Fruit fly (Drosophila melanogaster) whole organism, embryonic: ENCODE measurements around the gene RpL23A.
A peak's percentile ranks its signal among the peaks of the same experiment; 100 is the strongest.

ENCODE experiments used
- Awh ChIP-seq: fragments of 200-800 bp; sonication (Bioruptor generic); IDR thresholded peaks from 2 replicates; pipeline ENCODE4, ENCODE4 v1.3.6; 2022; ENCODE audit warnings: missing biosample characterization, missing genetic modification characterization
- B-H2 ChIP-seq: fragments of 200-800 bp; sonication (Bioruptor generic); optimal IDR thresholded peaks from 2 replicates; lab custom pipeline; 2018; ENCODE audit warnings: missing biosample characterization, mild to moderate bottlenecking, missing genetic modification characterization
- Bdp1 ChIP-seq: fragments of 200-800 bp; sonication (Bioruptor generic); optimal IDR thresholded peaks from 3 replicates; lab custom pipeline; 2016; ENCODE audit warnings: missing biosample characterization, missing genetic modification characterization
- Bgb ChIP-seq: fragments of 200-800 bp; sonication (Bioruptor generic); IDR thresholded peaks from 2 replicates; pipeline ENCODE4 v1.3.6; 2022; ENCODE audit warnings: missing biosample characterization, missing genetic modification characterization; ENCODE audit not compliant: partially characterized antibody
- C15 ChIP-seq: fragments of 200-800 bp; sonication (Bioruptor generic); IDR thresholded peaks from 3 replicates; pipeline ENCODE4 v1.3.6; 2022; ENCODE audit warnings: missing biosample characterization, missing genetic modification characterization
- CG10321 ChIP-seq: fragments of 200-800 bp; sonication (Bioruptor generic); IDR thresholded peaks from 2 replicates; pipeline ENCODE4 v1.3.6; 2022; ENCODE audit warnings: missing biosample characterization, missing genetic modification characterization
- CG12942 ChIP-seq: fragments of 200-800 bp; sonication (Bioruptor generic); optimal IDR thresholded peaks from 3 replicates; lab custom pipeline; 2016; ENCODE audit warnings: missing biosample characterization, missing genetic modification characterization
- CG14667 ChIP-seq: fragments of 200-800 bp; sonication (Bioruptor generic); IDR thresholded peaks from 2 replicates; pipeline ENCODE4 v1.3.6; 2022; ENCODE audit warnings: missing biosample characterization, missing genetic modification characterization
- CG15514 ChIP-seq: fragments of 200-800 bp; sonication (Bioruptor generic); optimal IDR thresholded peaks from 3 replicates; lab custom pipeline; 2017; ENCODE audit warnings: missing biosample characterization, missing genetic modification characterization, mild to moderate bottlenecking, moderate library complexity, missing genetic modification reagents
- CG16815 ChIP-seq: fragments of 200-800 bp; sonication (Bioruptor generic); optimal IDR thresholded peaks from 3 replicates; lab custom pipeline; 2017; ENCODE audit warnings: missing biosample characterization, mild to moderate bottlenecking, missing genetic modification characterization
- CG17568 ChIP-seq: fragments of 200-800 bp; sonication (Bioruptor generic); optimal IDR thresholded peaks from 2 replicates; lab custom pipeline; 2018; ENCODE audit warnings: missing biosample characterization, mild to moderate bottlenecking, missing genetic modification characterization, moderate library complexity
- CG17912 ChIP-seq: fragments of 200-800 bp; sonication (Bioruptor generic); optimal IDR thresholded peaks from 2 replicates; lab custom pipeline; 2018; ENCODE audit warnings: missing biosample characterization, mild to moderate bottlenecking, missing genetic modification characterization
- CG1792 ChIP-seq: fragments of 200-800 bp; sonication (Bioruptor generic); optimal IDR thresholded peaks from 2 replicates; lab custom pipeline; 2016; ENCODE audit warnings: missing biosample characterization, missing genetic modification characterization
- CG3065 ChIP-seq: fragments of 200-800 bp; sonication (Bioruptor generic); optimal IDR thresholded peaks from 2 replicates; lab custom pipeline; 2016; ENCODE audit warnings: missing biosample characterization, missing genetic modification characterization
- CG31441 ChIP-seq: fragments of 200-800 bp; sonication (Bioruptor generic); IDR thresholded peaks from 2 replicates; pipeline ENCODE4 v1.3.6; 2022; ENCODE audit warnings: missing biosample characterization, missing genetic modification characterization
- CG32532 ChIP-seq: fragments of 200-800 bp; sonication (Bioruptor generic); IDR thresholded peaks from 2 replicates; pipeline ENCODE4 v1.3.6; 2022; ENCODE audit warnings: missing biosample characterization, missing genetic modification characterization
- CG32772 ChIP-seq: fragments of 200-800 bp; sonication (Bioruptor generic); IDR thresholded peaks from 2 replicates; pipeline ENCODE4 v1.3.6; 2022; ENCODE audit warnings: missing biosample characterization, missing genetic modification characterization
- CG33213 ChIP-seq: fragments of 200-800 bp; sonication (Bioruptor generic); optimal IDR thresholded peaks from 3 replicates; lab custom pipeline; 2016; ENCODE audit warnings: missing biosample characterization, missing genetic modification characterization
- CG34224 ChIP-seq: fragments of 200-800 bp; sonication (Bioruptor generic); IDR thresholded peaks from 3 replicates; pipeline ENCODE4 v1.3.6; 2022; ENCODE audit warnings: missing biosample characterization, missing genetic modification characterization; ENCODE audit not compliant: partially characterized antibody
- CG3726 ChIP-seq: fragments of 200-800 bp; sonication (Bioruptor generic); IDR thresholded peaks from 3 replicates; pipeline ENCODE4, ENCODE4 v1.3.6; 2022; ENCODE audit warnings: missing biosample characterization, missing genetic modification characterization
- CG3995 ChIP-seq: fragments of 200-800 bp; sonication (Bioruptor generic); optimal IDR thresholded peaks from 3 replicates; lab custom pipeline; 2016; ENCODE audit warnings: missing biosample characterization, missing genetic modification characterization
- CG6683 ChIP-seq: fragments of 200-800 bp; sonication (Bioruptor generic); optimal IDR thresholded peaks from 2 replicates; lab custom pipeline; 2017; ENCODE audit warnings: missing biosample characterization, mild to moderate bottlenecking, missing genetic modification characterization, missing genetic modification reagents
- CG8924 ChIP-seq: fragments of 200-800 bp; optimal IDR thresholded peaks from 3 replicates; lab custom pipeline; 2019; ENCODE audit warnings: missing biosample characterization, mild to moderate bottlenecking, missing genetic modification characterization, moderate library complexity
- CG8944 ChIP-seq: fragments of 200-800 bp; sonication (Bioruptor generic); optimal IDR thresholded peaks from 3 replicates; lab custom pipeline; 2016; ENCODE audit warnings: missing biosample characterization, missing genetic modification characterization
- CG9727 ChIP-seq: fragments of 200-800 bp; sonication (Bioruptor generic); optimal IDR thresholded peaks from 3 replicates; lab custom pipeline; 2017; ENCODE audit warnings: missing biosample characterization, mild to moderate bottlenecking, missing genetic modification characterization
- Dbx ChIP-seq: fragments of 200-800 bp; sonication (Bioruptor generic); IDR thresholded peaks from 3 replicates; pipeline ENCODE4 v1.3.6; 2022; ENCODE audit warnings: missing biosample characterization, missing genetic modification characterization
- Drgx ChIP-seq: fragments of 200-800 bp; sonication (Bioruptor generic); IDR thresholded peaks from 2 replicates; pipeline ENCODE4 v1.3.6; 2022; ENCODE audit warnings: missing biosample characterization, missing genetic modification characterization
- Ets65A ChIP-seq: fragments of 200-800 bp; sonication (Bioruptor generic); peaks from one replicate; lab custom pipeline; 2016; ENCODE audit warnings: missing biosample characterization, missing genetic modification characterization
- GATAe ChIP-seq: fragments of 200-800 bp; sonication (Bioruptor generic); conservative IDR thresholded peaks from 2 replicates; pipeline ENCODE4 v1.3.6; 2022; ENCODE audit warnings: missing biosample characterization, missing genetic modification characterization
- Lpt ChIP-seq: fragments of >200 bp; optimal IDR thresholded peaks from 2 replicates; lab custom pipeline; 2018; ENCODE audit warnings: missing biosample characterization, missing genetic modification characterization
- Mes4 ChIP-seq: fragments of 200-800 bp; sonication (Bioruptor generic); optimal IDR thresholded peaks from 2 replicates; lab custom pipeline; 2016; ENCODE audit warnings: missing biosample characterization, missing genetic modification characterization
- NC2β ChIP-seq: fragments of 200-800 bp; sonication (Bioruptor generic); optimal IDR thresholded peaks from 2 replicates; lab custom pipeline; 2016; ENCODE audit warnings: missing biosample characterization, missing genetic modification characterization
- Sox102F ChIP-seq: fragments of 200-800 bp; sonication (Bioruptor generic); optimal IDR thresholded peaks from 2 replicates; lab custom pipeline; 2018; ENCODE audit warnings: missing biosample characterization, mild to moderate bottlenecking, missing genetic modification characterization, moderate library complexity
- danr ChIP-seq: fragments of 200-800 bp; sonication (Bioruptor generic); IDR thresholded peaks from 2 replicates; pipeline ENCODE4 v1.3.6; 2022; ENCODE audit warnings: missing biosample characterization, missing genetic modification characterization
- dpn ChIP-seq, 2 experiments: fragments of 200-800 bp; sonication (Bioruptor generic); optimal IDR thresholded peaks; 3 replicates each; lab custom pipeline; 2016; ENCODE audit warnings: missing biosample characterization in 2 of 2, missing genetic modification characterization in 2 of 2
- en ChIP-seq: fragments of 200-800 bp; sonication (Bioruptor generic); optimal IDR thresholded peaks from 2 replicates; lab custom pipeline; 2016; ENCODE audit warnings: missing biosample characterization, missing genetic modification characterization
- gt ChIP-seq: fragments of 200-800 bp; sonication (Bioruptor generic); IDR thresholded peaks from 2 replicates; pipeline ENCODE4 v1.3.6; 2022; ENCODE audit warnings: missing biosample characterization, missing genetic modification characterization
- hbn ChIP-seq: fragments of 200-800 bp; sonication (Bioruptor generic); IDR thresholded peaks from 2 replicates; pipeline ENCODE4 v1.3.6; 2022; ENCODE audit warnings: missing biosample characterization, missing genetic modification characterization; ENCODE audit not compliant: partially characterized antibody
- insv ChIP-seq, 2 experiments: fragments of 200-800 bp; sonication (Bioruptor generic); optimal IDR thresholded peaks; 3 replicates each; lab custom pipeline; 2016 to 2018; ENCODE audit warnings: missing biosample characterization in 2 of 2, missing genetic modification characterization in 2 of 2
- lola ChIP-seq, 3 experiments: fragments of >200 bp in 2 of 3; fragments of 200-800 bp in 1 of 3; sonication (Bioruptor generic) in 1 of 3; optimal IDR thresholded peaks; 2 replicates each; lab custom pipeline; 2017 to 2019; ENCODE audit warnings: missing biosample characterization in 3 of 3, missing genetic modification characterization in 3 of 3, mild to moderate bottlenecking in 1 of 3, moderate library complexity in 1 of 3
- mirr ChIP-seq: fragments of 200-800 bp; sonication (Bioruptor generic); optimal IDR thresholded peaks from 3 replicates; lab custom pipeline; 2018; ENCODE audit warnings: missing biosample characterization, mild to moderate bottlenecking, missing genetic modification characterization
- pan ChIP-seq, 4 experiments: fragments of >200 bp in 3 of 4; fragments of 200-800 bp in 1 of 4; sonication (Bioruptor generic) in 1 of 4; optimal IDR thresholded peaks in 3 of 4; IDR thresholded peaks in 1 of 4; 2 replicates each; pipeline versions ENCODE4 v1.3.6 to Lab custom; 2017 to 2022; ENCODE audit warnings: missing biosample characterization in 2 of 4, missing genetic modification characterization in 2 of 4, mixed read lengths in 1 of 4
- pfk ChIP-seq: fragments of 200-800 bp; sonication (Bioruptor generic); optimal IDR thresholded peaks from 2 replicates; lab custom pipeline; 2018; ENCODE audit warnings: missing biosample characterization, mild to moderate bottlenecking, missing genetic modification characterization, moderate library complexity
- prd ChIP-seq, 3 experiments: fragments of >200 bp in 2 of 3; fragments of 200-800 bp in 1 of 3; sonication (Bioruptor generic) in 1 of 3; optimal IDR thresholded peaks in 2 of 3; IDR thresholded peaks in 1 of 3; 2 replicates in 2 of 3; 3 replicates in 1 of 3; pipeline versions ENCODE4 v1.3.6 to Lab custom; 2017 to 2022; ENCODE audit warnings: missing biosample characterization in 1 of 3, missing genetic modification characterization in 1 of 3
- row ChIP-seq: fragments of 200-800 bp; sonication (Bioruptor generic); IDR thresholded peaks from 3 replicates; pipeline ENCODE4 v1.3.6; 2022; ENCODE audit warnings: missing biosample characterization, missing genetic modification characterization
- sr ChIP-seq: fragments of 200-800 bp; sonication (Bioruptor generic); IDR thresholded peaks from 3 replicates; pipeline ENCODE4 v1.3.6; 2022; ENCODE audit warnings: missing biosample characterization, missing genetic modification characterization
- unpg ChIP-seq: fragments of 200-800 bp; sonication (Bioruptor generic); optimal IDR thresholded peaks from 3 replicates; lab custom pipeline; 2018; ENCODE audit warnings: missing biosample characterization, mild to moderate bottlenecking, missing genetic modification characterization, moderate library complexity
- vnd ChIP-seq: fragments of 200-800 bp; sonication (Bioruptor generic); IDR thresholded peaks from 3 replicates; pipeline ENCODE4 v1.3.6; 2022; ENCODE audit warnings: missing biosample characterization, missing genetic modification characterization; ENCODE audit not compliant: partially characterized antibody
- yki ChIP-seq: fragments of >200 bp; optimal IDR thresholded peaks from 3 replicates; lab custom pipeline; 2018
- zen ChIP-seq: fragments of 200-800 bp; sonication (Bioruptor generic); optimal IDR thresholded peaks from 3 replicates; lab custom pipeline; 2018; ENCODE audit warnings: missing biosample characterization, mild to moderate bottlenecking, missing genetic modification characterization, moderate library complexity

The RpL23A gene

DNA sequence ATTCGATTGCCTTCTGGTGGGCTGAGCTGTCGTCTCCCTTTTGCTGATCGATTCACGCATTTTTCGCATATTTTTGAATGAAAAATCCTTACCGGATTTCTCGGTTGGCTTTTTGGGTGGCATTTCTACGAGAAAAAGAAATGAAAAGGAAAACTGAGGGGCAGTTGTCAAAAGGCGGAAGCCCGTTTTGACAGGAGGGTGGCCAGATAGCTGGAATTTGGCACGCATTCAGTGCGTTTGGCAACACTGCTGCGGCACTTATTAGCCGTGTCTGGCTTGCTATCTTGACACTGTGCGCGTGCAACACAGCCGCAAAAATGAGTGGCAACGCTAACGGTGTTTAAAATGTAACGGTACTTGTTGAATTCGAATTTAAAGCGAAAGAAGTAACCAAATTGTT lies at the start of gene RpL23A (continued):
- TF ChIP-seq CG34224 (GFP tag; lab: Robert Waterston, UW), result no peak
- peak; percentile 96 for TF ChIP-seq CG1792
- no peak for TF ChIP-seq prd (optimal IDR thresholded peaks at IDR 0.05; lab: Kevin White, UChicago)
- peak; percentile 89 for TF ChIP-seq prd (GFP tag; IDR thresholded peaks at IDR 0.05; lab: Robert Waterston, UW)
- peak; percentile 91 for TF ChIP-seq CG32772
- peak; percentile 95 for TF ChIP-seq CG12942 (GFP tag; lab: Kevin White, UChicago)
- TF ChIP-seq CG17568 (GFP tag; lab: Kevin White, UChicago), result no peak
- TF ChIP-seq danr, result peak; percentile 68
- no peak for TF ChIP-seq yki
- TF ChIP-seq row, result peak; percentile 73
- TF ChIP-seq Mes4, result peak; percentile 99
- peak; percentile 74 for TF ChIP-seq CG10321 (GFP tag; lab: Robert Waterston, UW)
- TF ChIP-seq CG17912 (GFP tag; lab: Kevin White, UChicago), result peak; percentile 96
- TF ChIP-seq Bgb (GFP tag; lab: Robert Waterston, UW), result peak; percentile 81
- TF ChIP-seq CG14667 (GFP tag; lab: Robert Waterston, UW), result peak; percentile 85
- peak; percentile 91 for TF ChIP-seq C15 (GFP tag; lab: Robert Waterston, UW)
- TF ChIP-seq unpg, result peak; percentile 89
- TF ChIP-seq Bdp1, result peak; percentile 91
- no peak for TF ChIP-seq Lpt (GFP tag; lab: Kevin White, UChicago)
- TF ChIP-seq gt (GFP tag; lab: Robert Waterston, UW), result peak; percentile 90
- TF ChIP-seq Dbx (GFP tag; lab: Robert Waterston, UW), result peak; percentile 98
- TF ChIP-seq CG9727 (GFP tag; lab: Kevin White, UChicago), result peak; percentile 97
- no peak for TF ChIP-seq pan (optimal IDR thresholded peaks at IDR 0.05; lab: Kevin White, UChicago)
- TF ChIP-seq pan (GFP tag; optimal IDR thresholded peaks at IDR 0.05 in 1 of 2, IDR thresholded peaks at IDR 0.05 in 1 of 2), result peak in 1 of 2 experiments; percentile 93
- peak; percentile 99 for TF ChIP-seq CG33213 (GFP tag; lab: Kevin White, UChicago)
- peak; percentile 86 for TF ChIP-seq CG8924 (tag; lab: Kevin White, UChicago)
- TF ChIP-seq CG15514 (GFP tag; lab: Kevin White, UChicago), result peak; percentile 96
- TF ChIP-seq zen (tag; lab: Kevin White, UChicago), result peak; percentile 90
- peak; percentile 97 for TF ChIP-seq B-H2 (GFP tag; lab: Kevin White, UChicago)
- peak in 1 of 3 experiments; percentile 70 for TF ChIP-seq lola (GFP tag; optimal IDR thresholded peaks at IDR 0.05; lab: Kevin White, UChicago)
- TF ChIP-seq pfk (GFP tag; lab: Kevin White, UChicago), result peak; percentile 82
- TF ChIP-seq CG3995 (GFP tag; lab: Kevin White, UChicago), result peak; percentile 81
- TF ChIP-seq hbn (GFP tag; lab: Robert Waterston, UW), result no peak
- TF ChIP-seq Sox102F (GFP tag; lab: Kevin White, UChicago), result no peak
- TF ChIP-seq mirr (GFP tag; lab: Kevin White, UChicago), result peak; percentile 98
- peak; percentile 92 for TF ChIP-seq sr (GFP tag; lab: Robert Waterston, UW)
- no peak for TF ChIP-seq vnd
- peak; percentile 88 for TF ChIP-seq CG16815 (GFP tag; lab: Kevin White, UChicago)
- TF ChIP-seq CG8944, result peak; percentile 96
- TF ChIP-seq CG6683, result peak; percentile 95
- peak; percentile 94 for TF ChIP-seq CG3065 (GFP tag; lab: Kevin White, UChicago)
- peak in 1 of 2 experiments; percentile 84 for TF ChIP-seq insv (GFP tag; optimal IDR thresholded peaks at IDR 0.05; lab: Kevin White, UChicago)
- peak; percentile 75 for TF ChIP-seq GATAe
- peak; percentile 100 for TF ChIP-seq Ets65A (GFP tag; lab: Kevin White, UChicago)
- TF ChIP-seq en (GFP tag; lab: Kevin White, UChicago), result peak; percentile 93
- TF ChIP-seq CG31441 (GFP tag; lab: Robert Waterston, UW), result peak; percentile 87
- TF ChIP-seq CG32532, result peak; percentile 97
- peak; percentile 88 for TF ChIP-seq CG3726 (GFP tag; lab: Robert Waterston, UW)
- peak; percentile 100 for TF ChIP-seq NC2β
- TF ChIP-seq Drgx (GFP tag; lab: Robert Waterston, UW), result peak; percentile 70
- TF ChIP-seq dpn (GFP tag; optimal IDR thresholded peaks at IDR 0.05; lab: Kevin White, UChicago), result peak; percentile 93 to 98
- peak; percentile 91 for TF ChIP-seq Awh (GFP tag; lab: Robert Waterston, UW)
